Fruit fly (Drosophila melanogaster): ENCODE data around the gene tara.

tara gene

dm6 chr3R:16285612-16286188, 60.2 kb downstream of the tara start:
- TF ChIP-seq Myc (optimal IDR thresholded peaks at IDR 0.05) (no peak), h (optimal IDR thresholded peaks at IDR 0.05) (no peak), insv (optimal IDR thresholded peaks at IDR 0.05) (no peak), Sin3A (optimal IDR thresholded peaks at IDR 0.05) (no peak), ttk (optimal IDR thresholded peaks at IDR 0.05) (no peak), psq (optimal IDR thresholded peaks at IDR 0.05) (no peak)

DNA sequence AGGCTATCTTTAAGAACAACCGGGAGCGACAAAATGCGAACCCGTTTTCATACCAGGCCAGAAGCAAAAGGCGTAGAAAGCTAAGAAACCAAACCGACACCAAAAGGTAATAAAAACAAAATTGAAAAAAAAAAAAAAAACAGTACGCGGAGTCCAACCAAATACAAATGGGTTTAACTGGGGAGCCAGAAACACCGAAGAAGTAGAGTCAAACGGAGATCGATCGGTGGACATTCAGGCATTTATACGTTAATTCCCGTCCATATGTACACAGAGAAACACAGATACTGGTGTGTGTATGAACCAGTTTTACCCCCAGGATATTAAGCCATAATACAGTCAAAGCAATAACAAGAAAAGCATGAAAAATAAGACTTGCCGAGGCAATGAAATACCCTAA, 61.7 kb downstream of the tara start:
- TF ChIP-seq Sin3A (optimal IDR thresholded peaks at IDR 0.05) (no peak), ttk (optimal IDR thresholded peaks at IDR 0.05) (no peak), insv (optimal IDR thresholded peaks at IDR 0.05) (no peak), h (optimal IDR thresholded peaks at IDR 0.05) (no peak), Myc (optimal IDR thresholded peaks at IDR 0.05) (no peak), psq (optimal IDR thresholded peaks at IDR 0.05) (no peak)

dm6 chr3R:16287850-16288249, 62.4 kb downstream of the tara start:
- no peak for TF ChIP-seq Myc (optimal IDR thresholded peaks at IDR 0.05)
- TF ChIP-seq h (optimal IDR thresholded peaks at IDR 0.05), result no peak

DNA sequence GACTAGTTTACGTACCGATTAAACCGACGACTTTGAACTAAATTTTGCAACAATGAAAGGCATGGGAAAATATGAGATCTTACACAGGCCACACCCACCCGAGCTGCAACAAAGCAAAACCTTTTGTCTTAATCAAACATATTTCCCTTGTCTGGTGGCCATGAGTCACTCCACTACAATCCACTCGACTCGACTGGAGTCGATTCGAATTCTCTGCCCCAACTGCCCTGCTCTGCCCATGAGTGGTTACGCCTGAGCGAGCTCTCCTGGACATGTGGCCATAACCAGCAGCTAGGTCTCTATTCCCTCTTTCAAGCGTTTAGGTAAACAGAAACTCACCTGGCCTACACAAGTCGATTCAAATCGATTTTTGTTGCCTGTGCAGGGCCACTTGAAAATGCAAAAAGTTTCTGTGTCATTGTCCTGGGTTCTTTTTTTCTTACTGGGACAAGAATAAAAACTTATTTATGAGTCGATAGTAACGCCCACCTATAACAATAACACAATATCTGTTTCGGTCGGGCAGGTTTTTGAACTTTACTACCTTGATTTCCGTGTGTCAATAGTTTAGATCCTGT, 63.4 kb downstream of the tara start:
- TF ChIP-seq h (optimal IDR thresholded peaks at IDR 0.05) (no peak), Sin3A (optimal IDR thresholded peaks at IDR 0.05) (no peak), psq (optimal IDR thresholded peaks at IDR 0.05) (no peak), Myc (optimal IDR thresholded peaks at IDR 0.05) (no peak)

DNA sequence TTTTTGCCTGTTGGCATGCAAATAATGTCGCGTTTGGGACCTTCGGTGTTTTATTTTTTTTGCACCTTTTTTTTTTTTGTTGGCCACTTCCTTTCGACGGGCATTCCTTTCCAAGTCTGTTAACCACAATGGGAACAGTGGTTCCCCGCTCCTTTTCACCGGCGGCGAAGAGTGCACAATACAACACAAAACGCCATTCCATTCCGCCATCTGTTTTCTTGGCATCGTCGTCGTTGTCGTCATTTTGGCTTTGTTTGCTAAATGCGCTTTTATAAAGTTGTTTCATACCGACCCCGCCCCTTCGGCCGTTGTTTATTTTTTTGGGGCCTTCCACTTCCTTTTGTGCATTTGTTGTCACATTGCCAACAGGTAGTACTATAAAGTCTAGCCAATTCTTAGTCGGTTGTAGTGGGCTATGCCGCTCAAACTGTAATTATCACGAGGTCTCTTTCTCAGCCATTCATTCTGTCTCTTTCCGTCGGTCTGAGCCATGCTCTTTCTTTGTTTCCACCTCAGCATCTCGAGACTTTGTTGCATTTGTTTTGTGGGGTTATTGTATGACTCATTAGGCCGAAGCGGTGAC, 64.9 kb downstream of the tara start:
- TF ChIP-seq ttk (optimal IDR thresholded peaks at IDR 0.05), result no peak
- TF ChIP-seq psq (optimal IDR thresholded peaks at IDR 0.05), result no peak
- no peak for TF ChIP-seq h (optimal IDR thresholded peaks at IDR 0.05)
- no peak for TF ChIP-seq insv (optimal IDR thresholded peaks at IDR 0.05)
- TF ChIP-seq Myc (optimal IDR thresholded peaks at IDR 0.05), result no peak
- TF ChIP-seq Sin3A (optimal IDR thresholded peaks at IDR 0.05), result no peak

DNA sequence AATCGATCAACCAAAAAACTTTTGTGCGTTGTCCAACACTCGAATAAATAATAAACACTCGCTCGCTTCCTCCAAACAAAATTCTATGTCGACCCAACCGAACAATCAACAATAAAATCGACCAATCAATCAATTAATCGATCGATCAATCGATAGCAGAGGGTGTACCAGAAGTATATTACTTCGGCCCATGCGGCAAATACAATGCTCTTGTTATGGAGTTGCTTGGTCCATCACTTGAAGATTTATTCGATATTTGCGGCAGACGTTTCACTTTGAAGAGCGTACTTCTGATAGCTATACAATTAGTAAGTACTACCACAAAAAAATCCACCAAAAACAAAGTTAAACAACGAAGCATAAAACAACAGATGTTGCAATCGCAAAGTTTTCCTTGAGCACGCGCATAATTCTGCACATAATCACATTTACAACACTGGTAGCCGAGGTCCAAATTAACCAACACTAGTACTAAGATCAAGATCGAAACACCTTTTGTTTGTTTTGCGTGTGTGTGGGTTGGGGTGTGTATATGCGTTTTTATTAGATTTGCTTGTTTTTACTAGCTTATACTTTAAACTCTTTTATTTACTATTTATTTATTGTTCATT, 70.2 kb downstream of the tara start:
- TF ChIP-seq ttk (optimal IDR thresholded peaks at IDR 0.05), result no peak
- TF ChIP-seq psq (optimal IDR thresholded peaks at IDR 0.05), result no peak

dm6 chr3R:16305185-16305989, 79.9 kb downstream of the tara start, which contains the start of gene Zip89B:
Gene Zip89B, plus strand, starts transcription at chr3R:16305758.
- TF ChIP-seq psq (optimal IDR thresholded peaks at IDR 0.05) (no peak), Myc (optimal IDR thresholded peaks at IDR 0.05) (no peak), h (optimal IDR thresholded peaks at IDR 0.05) (no peak), ttk (optimal IDR thresholded peaks at IDR 0.05) (no peak), Sin3A (optimal IDR thresholded peaks at IDR 0.05) (no peak), insv (optimal IDR thresholded peaks at IDR 0.05) (no peak)

- no peak for TF ChIP-seq insv (optimal IDR thresholded peaks at IDR 0.05)
- no peak for TF ChIP-seq Myc (optimal IDR thresholded peaks at IDR 0.05)
- no peak for TF ChIP-seq psq (optimal IDR thresholded peaks at IDR 0.05)
- no peak for TF ChIP-seq h (optimal IDR thresholded peaks at IDR 0.05)
- no peak for TF ChIP-seq ttk (optimal IDR thresholded peaks at IDR 0.05)
- TF ChIP-seq Sin3A (optimal IDR thresholded peaks at IDR 0.05), result no peak
These were observed 82.6 kb downstream of the tara start for dm6 chr3R:16308057-16308456.

- TF ChIP-seq h (optimal IDR thresholded peaks at IDR 0.05) (no peak), insv (optimal IDR thresholded peaks at IDR 0.05) (no peak), Myc (optimal IDR thresholded peaks at IDR 0.05) (no peak), Sin3A (optimal IDR thresholded peaks at IDR 0.05) (no peak), ttk (optimal IDR thresholded peaks at IDR 0.05) (no peak), psq (optimal IDR thresholded peaks at IDR 0.05) (no peak)
These were observed 84.0 kb downstream of the tara start for dm6 chr3R:16309302-16310080.

All from Kc167 (cell line).